Fruit fly (Drosophila melanogaster): ENCODE measurements around the gene SKIP.

DNA sequence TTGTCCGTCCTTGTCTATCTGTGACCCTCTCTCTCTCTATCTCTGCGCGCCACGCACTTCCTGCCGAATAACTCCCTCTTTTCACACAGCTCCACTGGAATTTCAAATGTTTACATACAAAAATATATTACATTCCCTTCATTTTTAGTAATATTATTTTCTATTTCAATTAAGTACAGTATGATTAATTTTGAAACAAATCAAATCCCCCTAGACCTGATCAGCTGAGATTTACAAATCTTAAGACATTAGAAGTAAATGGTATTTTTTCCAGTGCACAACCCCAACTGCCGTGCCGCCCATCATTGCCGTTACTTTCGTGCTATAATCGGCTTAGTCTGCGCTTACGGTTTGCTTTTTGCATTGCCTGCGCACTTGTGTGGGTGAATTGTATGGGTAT is 25.3 kb upstream of the SKIP start:
- no peak for TF ChIP-seq pan (optimal IDR thresholded peaks at IDR 0.05)
- no peak for TF ChIP-seq Hr78 (GFP tag; optimal IDR thresholded peaks at IDR 0.05)
- no peak for TF ChIP-seq h (GFP tag; optimal IDR thresholded peaks at IDR 0.05)
- no peak for TF ChIP-seq Abd-B (GFP tag; optimal IDR thresholded peaks at IDR 0.05)
- TF ChIP-seq brk (GFP tag; optimal IDR thresholded peaks at IDR 0.05): no peak
- no peak for TF ChIP-seq lola (GFP tag; optimal IDR thresholded peaks at IDR 0.05)
- no peak for TF ChIP-seq Dif (GFP tag; optimal IDR thresholded peaks at IDR 0.05; ENCODE audit: partially characterized antibody)
- no peak for TF ChIP-seq Dfd (GFP tag; optimal IDR thresholded peaks at IDR 0.05)
- no peak for TF ChIP-seq foxo (GFP tag; optimal IDR thresholded peaks at IDR 0.05)
- TF ChIP-seq CG9705 (GFP tag; optimal IDR thresholded peaks at IDR 0.05): no peak
- no peak for TF ChIP-seq OdsH (GFP tag; optimal IDR thresholded peaks at IDR 0.05)
- no peak for TF ChIP-seq dmrt93B (GFP tag; optimal IDR thresholded peaks at IDR 0.05)
